Fruit fly (Drosophila melanogaster): ENCODE data around the gene Top3beta.

dm6 chrX:6267187-6267711 is 20.5 kb downstream of the Top3beta start, which contains the start of gene schlank:
- TF ChIP-seq psq (optimal IDR thresholded peaks at IDR 0.05) (no peak), h (optimal IDR thresholded peaks at IDR 0.05) (no peak), insv (optimal IDR thresholded peaks at IDR 0.05) (no peak), Myc (optimal IDR thresholded peaks at IDR 0.05) (no peak)

All from Kc167 (cell line).